Worm (Caenorhabditis elegans) whole organism, L3 larva: ENCODE results near the gene C14H10.3.

Experiments used
- aly-2 ChIP-seq: fragments of 150-350 bp; optimal IDR thresholded peaks from 2 replicates; lab custom pipeline; 2014; ENCODE audit warnings: missing biosample characterization, missing genetic modification characterization
- ama-1 ChIP-seq: fragments of 150-350 bp; optimal IDR thresholded peaks from 2 replicates; lab custom pipeline; 2018
- ceh-28 ChIP-seq: fragments of 150-350 bp; optimal IDR thresholded peaks from 2 replicates; lab custom pipeline; 2014; ENCODE audit warnings: missing biosample characterization, missing genetic modification reagents, missing genetic modification characterization
- eor-1 ChIP-seq, 2 experiments: fragments of 150-350 bp; optimal IDR thresholded peaks; 2 replicates each; lab custom pipeline; 2014 to 2018; ENCODE audit warnings: missing biosample characterization in 2 of 2, missing genetic modification characterization in 2 of 2
- mdl-1 ChIP-seq: fragments of 150-350 bp; optimal IDR thresholded peaks from 2 replicates; lab custom pipeline; 2014; ENCODE audit warnings: missing biosample characterization, missing genetic modification characterization
- nhr-11 ChIP-seq: fragments of 150-350 bp; optimal IDR thresholded peaks from 2 replicates; lab custom pipeline; 2014; ENCODE audit warnings: missing biosample characterization, missing genetic modification characterization
- nhr-12 ChIP-seq: fragments of 150-350 bp; optimal IDR thresholded peaks from 2 replicates; lab custom pipeline; 2014; ENCODE audit warnings: missing biosample characterization, missing genetic modification characterization
- skn-1 ChIP-seq: fragments of 150-350 bp; optimal IDR thresholded peaks from 2 replicates; lab custom pipeline; 2014; ENCODE audit warnings: missing biosample characterization, missing genetic modification characterization
- ztf-11 ChIP-seq: fragments of 150-350 bp; optimal IDR thresholded peaks from 2 replicates; lab custom pipeline; 2014; ENCODE audit warnings: missing biosample characterization, missing genetic modification characterization

DNA sequence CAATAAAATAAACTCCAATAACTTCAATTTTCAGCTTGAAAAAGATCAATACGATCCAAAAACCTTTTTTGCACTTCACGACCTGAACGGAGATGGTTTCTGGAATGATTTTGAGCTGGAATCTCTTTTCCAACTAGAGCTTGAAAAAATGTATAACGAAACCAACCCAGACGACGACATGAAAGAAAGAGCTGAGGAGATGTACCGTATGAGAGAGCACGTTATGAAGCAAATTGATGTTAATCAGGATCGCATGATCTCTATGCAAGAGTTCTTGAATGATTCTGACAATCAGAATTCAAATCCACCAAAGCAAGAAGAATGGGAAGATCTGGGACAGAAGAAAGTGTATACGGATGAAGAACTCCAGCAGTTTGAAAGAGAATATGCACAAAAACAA lies 28.7 kb downstream of the C14H10.3 start:
- TF ChIP-seq mdl-1 (no peak), ama-1 (lab: Kevin White, UChicago) (no peak), skn-1 (tag; lab: Kevin White, UChicago) (no peak), nhr-12 (tag; lab: Kevin White, UChicago) (no peak), ceh-28 (tag; lab: Kevin White, UChicago) (no peak), aly-2 (tag; lab: Kevin White, UChicago) (no peak), nhr-11 (tag; lab: Kevin White, UChicago) (no peak), eor-1 (tag; optimal IDR thresholded peaks at IDR 0.05; lab: Kevin White, UChicago) (no peak), ztf-11 (tag; lab: Kevin White, UChicago) (no peak)
